Fruit fly (Drosophila melanogaster) whole organism, adult: ENCODE data around the gene CG4660.

ENCODE experiments used
- CG11617 ChIP-seq: fragments of 200-800 bp; sonication (Bioruptor generic); optimal IDR thresholded peaks from 2 replicates; lab custom pipeline; 2017; ENCODE audit warnings: mild to moderate bottlenecking, missing biosample characterization, missing genetic modification reagents, missing genetic modification characterization
- CG12768 ChIP-seq: fragments of 200-800 bp; sonication (Bioruptor generic); optimal IDR thresholded peaks from 2 replicates; lab custom pipeline; 2017; ENCODE audit warnings: missing biosample characterization, missing genetic modification characterization, mild to moderate bottlenecking, moderate library complexity, missing genetic modification reagents
- CG14711 ChIP-seq: fragments of 200-800 bp; sonication (Bioruptor generic); optimal IDR thresholded peaks from 2 replicates; lab custom pipeline; 2018; ENCODE audit warnings: missing biosample characterization, mild to moderate bottlenecking, missing genetic modification characterization, moderate library complexity
- CG1620 ChIP-seq: fragments of 200-800 bp; sonication (Bioruptor generic); optimal IDR thresholded peaks from 2 replicates; lab custom pipeline; 2016; ENCODE audit warnings: missing biosample characterization, missing genetic modification characterization
- CG33017 ChIP-seq: fragments of 200-800 bp; sonication (Bioruptor generic); optimal IDR thresholded peaks from 2 replicates; lab custom pipeline; 2018; ENCODE audit warnings: missing biosample characterization, mild to moderate bottlenecking, missing genetic modification characterization, moderate library complexity
- CG5204 ChIP-seq: fragments of 200-800 bp; sonication (Bioruptor generic); optimal IDR thresholded peaks from 2 replicates; lab custom pipeline; 2016; ENCODE audit warnings: missing biosample characterization, missing genetic modification characterization
- CG7045 ChIP-seq: fragments of 200-800 bp; sonication (Bioruptor generic); optimal IDR thresholded peaks from 2 replicates; lab custom pipeline; 2017; ENCODE audit warnings: missing biosample characterization, mild to moderate bottlenecking, missing genetic modification characterization
- CG7101 ChIP-seq: fragments of 200-800 bp; sonication (Bioruptor generic); optimal IDR thresholded peaks from 2 replicates; lab custom pipeline; 2018; ENCODE audit warnings: missing biosample characterization, mild to moderate bottlenecking, missing genetic modification characterization, moderate library complexity
- Clk ChIP-seq: fragments of 200-800 bp; sonication (Bioruptor generic); optimal IDR thresholded peaks from 2 replicates; lab custom pipeline; 2017; ENCODE audit warnings: missing biosample characterization, missing genetic modification characterization
- Crg-1 ChIP-seq: fragments of 200-800 bp; sonication (Bioruptor generic); optimal IDR thresholded peaks from 2 replicates; lab custom pipeline; 2016; ENCODE audit warnings: missing biosample characterization, missing genetic modification characterization
- Hr96 ChIP-seq: fragments of 200-800 bp; sonication (Bioruptor generic); optimal IDR thresholded peaks from 2 replicates; lab custom pipeline; 2016; ENCODE audit warnings: missing biosample characterization, missing genetic modification characterization
- Mnt ChIP-seq: fragments of 200-800 bp; sonication (Bioruptor generic); optimal IDR thresholded peaks from 2 replicates; lab custom pipeline; 2016; ENCODE audit warnings: missing biosample characterization, mild to moderate bottlenecking, missing genetic modification characterization
- bab1 ChIP-seq: fragments of 200-800 bp; sonication (Bioruptor generic); optimal IDR thresholded peaks from 3 replicates; lab custom pipeline; 2019; ENCODE audit warnings: missing biosample characterization, mild to moderate bottlenecking, missing genetic modification characterization, moderate library complexity
- cic ChIP-seq: fragments of 200-800 bp; sonication (Bioruptor generic); optimal IDR thresholded peaks from 2 replicates; lab custom pipeline; 2017; ENCODE audit warnings: missing biosample characterization, mild to moderate bottlenecking, missing genetic modification characterization, moderate library complexity
- cnc ChIP-seq, 2 experiments: fragments of >200 bp; optimal IDR thresholded peaks; 2 replicates each; lab custom pipeline; 2017
- kay ChIP-seq: fragments of 200-800 bp; sonication (Bioruptor generic); peaks from one replicate; lab custom pipeline; 2016; ENCODE audit warnings: missing biosample characterization, missing genetic modification characterization, borderline replicate concordance
- ovo ChIP-seq: fragments of 200-800 bp; sonication (Bioruptor generic); optimal IDR thresholded peaks from 2 replicates; lab custom pipeline; 2016; ENCODE audit warnings: missing biosample characterization, missing genetic modification characterization
- pad ChIP-seq: fragments of 200-800 bp; sonication (Bioruptor generic); optimal IDR thresholded peaks from 3 replicates; lab custom pipeline; 2017; ENCODE audit warnings: missing biosample characterization, missing genetic modification characterization, mild to moderate bottlenecking, moderate library complexity, missing genetic modification reagents
- tj ChIP-seq: fragments of 200-800 bp; sonication (Bioruptor generic); optimal IDR thresholded peaks from 3 replicates; lab custom pipeline; 2017; ENCODE audit warnings: missing biosample characterization, mild to moderate bottlenecking, missing genetic modification characterization, moderate library complexity
- toe ChIP-seq: fragments of 200-800 bp; sonication (Bioruptor generic); optimal IDR thresholded peaks from 2 replicates; lab custom pipeline; 2016; ENCODE audit warnings: missing biosample characterization, missing genetic modification characterization

The CG4660 gene

DNA sequence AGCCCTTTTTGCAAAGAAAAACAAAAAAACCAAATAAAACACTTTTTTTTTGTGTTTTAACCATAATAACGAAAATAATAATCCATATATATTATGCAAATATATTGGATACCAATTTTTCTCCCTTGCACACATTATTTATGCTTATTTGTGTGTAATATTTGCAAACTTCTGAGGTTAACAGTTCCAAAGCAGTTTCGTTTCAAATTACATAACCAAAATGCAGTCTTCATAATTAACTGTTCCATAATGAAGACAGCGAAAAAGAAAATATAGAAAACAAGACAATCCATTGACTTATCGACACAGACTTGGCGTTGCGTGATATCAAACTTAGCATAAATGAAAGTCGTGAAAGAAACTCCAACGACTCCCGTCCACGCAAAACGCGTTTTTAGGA lies 5.6 kb downstream of the CG4660 start:
- TF ChIP-seq kay (no peak), CG7101 (tag; lab: Kevin White, UChicago) (no peak), tj (GFP tag; lab: Kevin White, UChicago) (peak; percentile 96)

DNA sequence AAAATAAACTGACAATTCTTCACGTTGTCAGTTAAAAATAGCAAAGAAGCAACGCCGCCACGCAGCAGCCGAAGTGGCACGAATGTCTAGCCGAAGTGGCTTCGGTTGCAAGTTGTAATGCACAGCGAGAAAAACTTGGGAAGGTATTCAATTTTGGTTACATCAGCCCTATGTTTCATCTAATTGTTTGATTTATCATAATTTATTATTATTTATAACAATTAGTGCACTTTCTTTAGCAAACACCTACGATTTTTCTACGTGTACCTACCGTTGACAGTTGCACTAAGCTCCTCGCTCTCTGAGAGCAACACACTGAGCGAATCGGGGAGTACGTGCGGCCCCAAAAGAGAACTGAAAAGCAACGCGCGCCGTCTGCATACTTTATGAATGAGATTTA lies 6.3 kb downstream of the CG4660 start, which contains the start of gene Tsp5D:
Tsp5D (minus strand) TSS at position 13 of the 400 bp plus-strand sequence.
- TF ChIP-seq bab1 = peak; percentile 44
- peak; percentile 55 for TF ChIP-seq CG14711 (tag; lab: Kevin White, UChicago)
- TF ChIP-seq CG7101 (tag; lab: Kevin White, UChicago) = peak; percentile 40
- no peak for TF ChIP-seq CG12768 (GFP tag; lab: Kevin White, UChicago)
- TF ChIP-seq Hr96 (GFP tag; lab: Kevin White, UChicago) = no peak

DNA sequence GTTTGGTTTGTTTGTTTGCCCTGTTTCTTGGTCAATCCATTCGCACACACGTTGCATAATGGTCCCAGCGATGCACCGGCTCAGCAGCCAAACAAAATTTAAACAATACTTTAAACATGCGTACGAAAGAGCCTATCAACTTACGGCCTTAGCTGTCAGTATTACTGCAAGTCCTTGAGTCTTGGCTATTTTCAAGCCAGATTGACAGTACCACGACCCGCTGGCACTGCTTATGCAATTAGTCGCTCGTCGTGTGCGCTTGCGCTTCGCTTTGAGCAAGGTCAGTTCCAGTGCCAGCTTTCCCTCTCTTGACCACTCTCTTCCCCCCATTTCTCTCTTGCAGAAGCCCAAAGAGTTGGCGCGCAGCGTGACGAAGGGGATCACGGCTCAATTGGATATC lies 12.5 kb downstream of the CG4660 start:
- TF ChIP-seq Mnt (GFP tag; lab: Kevin White, UChicago) (no peak), Clk (no peak), cnc (optimal IDR thresholded peaks at IDR 0.05; lab: Kevin White, UChicago) (no peak), Hr96 (GFP tag; lab: Kevin White, UChicago) (no peak), CG1620 (no peak), ovo (GFP tag; lab: Kevin White, UChicago) (no peak)

DNA sequence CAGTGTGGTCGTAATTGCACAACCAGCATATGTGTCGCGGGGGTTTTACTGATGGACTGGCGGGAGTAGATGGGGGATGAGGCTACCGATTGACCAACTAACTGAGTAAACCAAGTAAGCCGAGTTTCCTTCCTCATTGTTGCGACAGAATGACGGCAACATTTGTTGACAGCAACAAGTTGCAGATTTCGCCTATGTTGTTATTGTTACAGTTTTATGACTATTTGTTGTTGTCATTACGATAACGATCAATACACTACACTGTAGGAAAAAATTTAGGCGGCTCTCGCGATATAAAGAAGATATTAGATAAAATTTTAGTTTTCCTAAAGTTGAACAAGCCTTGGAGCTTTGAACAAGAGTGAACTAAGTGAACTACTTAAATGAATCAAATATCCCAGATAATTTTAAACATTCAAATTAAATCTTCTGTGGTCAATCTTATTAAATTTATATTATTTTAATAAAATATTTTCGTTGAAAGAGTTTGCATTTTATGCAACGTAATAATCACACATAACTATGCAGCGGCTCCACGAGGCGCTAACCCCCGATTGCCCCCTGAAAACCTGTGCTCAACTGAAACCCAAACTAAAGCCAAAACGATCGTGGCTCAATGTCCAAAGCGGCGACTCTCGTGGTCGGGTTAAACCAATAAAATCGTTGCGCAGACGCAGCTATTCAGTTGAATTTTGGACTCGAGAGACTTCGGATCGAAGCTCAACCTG lies 13.7 kb downstream of the CG4660 start, which contains the start of gene CG5928:
CG5928 (plus strand) TSS at position 678 of the 728 bp plus-strand sequence.
- TF ChIP-seq CG1620 (no peak), tj (GFP tag; lab: Kevin White, UChicago) (no peak)

DNA sequence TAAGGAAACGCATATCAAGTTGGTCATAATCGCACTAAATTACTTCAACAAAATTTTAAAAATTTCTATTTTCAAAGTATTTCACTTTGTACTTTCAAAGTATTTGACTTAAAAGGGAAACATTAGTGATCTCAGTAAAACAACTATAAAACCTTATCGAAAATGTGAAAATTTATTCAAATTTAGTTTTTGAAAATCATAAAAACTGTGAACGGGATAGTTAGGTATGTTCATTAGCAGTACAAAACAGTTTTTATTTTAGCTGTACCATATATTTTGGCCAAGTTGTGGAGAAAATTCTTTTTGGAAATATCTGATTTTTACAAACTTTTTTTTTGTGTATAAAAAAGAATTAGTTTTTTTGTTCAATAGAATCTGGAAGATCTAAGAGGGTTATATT lies 14.9 kb downstream of the CG4660 start, which contains the start of gene CG43115:
CG43115 (minus strand) TSS at position 101 of the 400 bp plus-strand sequence.
- no peak for TF ChIP-seq cnc (optimal IDR thresholded peaks at IDR 0.05; lab: Kevin White, UChicago)
- no peak for TF ChIP-seq CG7045 (GFP tag; lab: Kevin White, UChicago)

DNA sequence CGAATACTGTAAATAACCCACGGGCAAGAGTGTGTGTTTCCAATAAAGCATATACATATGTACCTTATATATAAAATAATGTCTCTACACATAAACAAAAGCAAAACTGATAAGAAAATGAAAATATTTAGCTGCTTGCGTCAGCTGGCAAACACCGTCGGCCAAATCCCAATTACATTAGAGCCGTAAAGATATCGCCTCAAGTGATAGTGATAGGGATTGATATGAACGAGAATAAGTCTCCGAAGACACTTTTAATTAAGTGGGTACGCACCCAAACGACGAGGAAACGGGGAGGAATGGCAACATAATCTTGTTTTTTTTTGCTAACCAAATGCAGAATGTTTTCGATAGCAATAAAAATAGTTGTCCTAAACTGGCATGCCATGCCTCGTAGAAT lies 16.7 kb downstream of the CG4660 start:
- no peak for TF ChIP-seq CG7045 (GFP tag; lab: Kevin White, UChicago)
- TF ChIP-seq ovo (GFP tag; lab: Kevin White, UChicago) = no peak
- TF ChIP-seq CG11617 = no peak
- TF ChIP-seq Crg-1 (GFP tag; lab: Kevin White, UChicago) = no peak
- no peak for TF ChIP-seq CG33017 (tag; lab: Kevin White, UChicago)
- TF ChIP-seq tj (GFP tag; lab: Kevin White, UChicago) = no peak
- no peak for TF ChIP-seq pad (GFP tag; lab: Kevin White, UChicago)
- no peak for TF ChIP-seq kay
- TF ChIP-seq toe (GFP tag; lab: Kevin White, UChicago) = no peak
- TF ChIP-seq CG7101 (tag; lab: Kevin White, UChicago) = no peak
- TF ChIP-seq CG14711 (tag; lab: Kevin White, UChicago) = no peak
- no peak for TF ChIP-seq CG1620
- TF ChIP-seq cic = no peak
- no peak for TF ChIP-seq Hr96 (GFP tag; lab: Kevin White, UChicago)
- no peak for TF ChIP-seq Mnt (GFP tag; lab: Kevin White, UChicago)
- TF ChIP-seq Clk = no peak
- no peak for TF ChIP-seq bab1
- no peak for TF ChIP-seq CG5204 (GFP tag; lab: Kevin White, UChicago)
- TF ChIP-seq CG12768 (GFP tag; lab: Kevin White, UChicago) = no peak

DNA sequence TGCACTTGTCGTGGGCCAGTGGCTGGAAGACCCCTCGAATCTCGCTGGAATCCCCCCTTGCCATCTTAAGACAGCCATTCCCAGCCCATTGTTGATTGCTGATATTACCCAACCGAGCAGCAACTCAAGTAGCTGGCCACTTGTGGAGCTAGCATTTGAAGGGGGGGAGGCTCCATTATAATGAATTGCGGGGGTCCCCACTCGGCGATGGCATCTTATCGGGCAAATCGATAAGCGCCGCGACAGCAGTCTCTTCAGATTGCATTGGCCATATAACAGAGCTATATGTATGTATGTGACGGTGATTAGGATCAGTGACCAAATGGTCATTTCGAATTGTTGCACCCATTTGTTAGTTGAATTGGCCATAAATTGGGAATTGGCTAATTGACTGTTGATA lies 19.0 kb downstream of the CG4660 start:
- no peak for TF ChIP-seq Crg-1 (GFP tag; lab: Kevin White, UChicago)
- TF ChIP-seq CG1620 = no peak
- TF ChIP-seq CG7045 (GFP tag; lab: Kevin White, UChicago) = no peak
- no peak for TF ChIP-seq Hr96 (GFP tag; lab: Kevin White, UChicago)
- no peak for TF ChIP-seq CG12768 (GFP tag; lab: Kevin White, UChicago)
- no peak for TF ChIP-seq kay
- TF ChIP-seq CG11617 = no peak
- no peak for TF ChIP-seq CG14711 (tag; lab: Kevin White, UChicago)
- TF ChIP-seq cnc (optimal IDR thresholded peaks at IDR 0.05; lab: Kevin White, UChicago) = no peak
- no peak for TF ChIP-seq bab1
- no peak for TF ChIP-seq tj (GFP tag; lab: Kevin White, UChicago)
- TF ChIP-seq cic = no peak
- no peak for TF ChIP-seq ovo (GFP tag; lab: Kevin White, UChicago)
- TF ChIP-seq Clk = no peak
- TF ChIP-seq Mnt (GFP tag; lab: Kevin White, UChicago) = no peak
- no peak for TF ChIP-seq CG7101 (tag; lab: Kevin White, UChicago)
- TF ChIP-seq toe (GFP tag; lab: Kevin White, UChicago) = no peak
- no peak for TF ChIP-seq pad (GFP tag; lab: Kevin White, UChicago)
